Worm (Caenorhabditis elegans): ENCODE data around the gene srz-95.

srz-95 gene

ce11 chrV:17000204-17000603 is 8.4 kb downstream of the srz-95 start, which contains the start of gene str-217:
Gene str-217 (minus strand): TSS chrV:17000304.
- TF ChIP-seq egrh-3 (GFP tag; IDR thresholded peaks at IDR 0.05) (no peak), bed-2 (GFP tag; IDR thresholded peaks at IDR 0.05) (no peak), Y53F4B.3 (GFP tag; IDR thresholded peaks at IDR 0.05) (no peak), ztf-25 (GFP tag; IDR thresholded peaks at IDR 0.05) (no peak), die-1 (tag; optimal IDR thresholded peaks at IDR 0.05) (no peak), nhr-90 (tag; optimal IDR thresholded peaks at IDR 0.05) (no peak), ets-4 (GFP tag; optimal IDR thresholded peaks at IDR 0.05) (no peak), ztf-26 (tag; optimal IDR thresholded peaks at IDR 0.05) (no peak), ceh-40 (GFP tag; IDR thresholded peaks at IDR 0.05) (no peak), sea-2 (GFP tag; IDR thresholded peaks at IDR 0.05) (no peak), K12H6.12 (tag; optimal IDR thresholded peaks at IDR 0.05) (no peak), hsf-1 (GFP tag; IDR thresholded peaks at IDR 0.05) (no peak), nfyb-1 (GFP tag; IDR thresholded peaks at IDR 0.05) (no peak), ztf-22 (GFP tag; optimal IDR thresholded peaks at IDR 0.05) (no peak), snpc-1.3 (tag; optimal IDR thresholded peaks at IDR 0.05; ENCODE audit: insufficient read depth) (no peak), akir-1 (GFP tag; optimal IDR thresholded peaks at IDR 0.05) (no peak), T07F8.4 (tag; optimal IDR thresholded peaks at IDR 0.05) (no peak), D2030.7 (GFP tag; IDR thresholded peaks at IDR 0.05) (no peak)

- TF ChIP-seq hsf-1 (GFP tag; IDR thresholded peaks at IDR 0.05) (no peak), mel-28 (tag; optimal IDR thresholded peaks at IDR 0.05; ENCODE audit: borderline replicate concordance) (no peak), F49E8.2 (tag; optimal IDR thresholded peaks at IDR 0.05; ENCODE audit: insufficient read depth) (no peak), madf-3 (GFP tag; IDR thresholded peaks at IDR 0.05) (no peak), repo-1 (tag; optimal IDR thresholded peaks at IDR 0.05) (no peak)
Measured at ce11 chrV:17000635-17001034, 8.8 kb downstream of the srz-95 start.

DNA sequence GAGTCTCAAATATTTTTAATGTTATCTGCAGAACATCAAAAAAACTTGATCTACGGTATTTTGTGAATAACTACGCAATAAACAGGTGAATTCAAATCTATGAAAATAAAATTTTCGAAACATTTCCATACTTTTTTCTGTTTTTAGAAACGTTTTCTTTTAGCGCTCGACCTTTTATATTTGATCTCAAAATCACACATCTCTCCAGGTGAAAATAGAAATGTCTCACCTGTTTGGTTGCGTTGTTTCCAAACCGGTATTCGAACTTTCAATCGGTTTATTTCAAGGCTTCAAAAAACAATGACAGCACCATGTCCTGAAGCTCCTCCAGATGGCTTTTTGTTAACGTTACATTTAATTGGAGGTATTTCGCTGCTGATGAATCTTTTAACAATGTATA is 9.3 kb downstream of the srz-95 start, which contains the start of gene sri-9:
Gene sri-9, plus strand, starts transcription at position 301 of the 400 bp plus-strand sequence.
- no peak for TF ChIP-seq nhr-179 (tag; optimal IDR thresholded peaks at IDR 0.05)
- TF ChIP-seq madf-10 (tag; optimal IDR thresholded peaks at IDR 0.05) = no peak
- no peak for TF ChIP-seq F33H1.4 (GFP tag; IDR thresholded peaks at IDR 0.05)
- no peak for TF ChIP-seq snpc-3.4 (tag; optimal IDR thresholded peaks at IDR 0.05)
- TF ChIP-seq F57A8.1 (GFP tag; optimal IDR thresholded peaks at IDR 0.05) = no peak
- TF ChIP-seq lir-1 (GFP tag; conservative IDR thresholded peaks at IDR 0.05) = no peak
- TF ChIP-seq zfh-2 (GFP tag; conservative IDR thresholded peaks at IDR 0.05) = no peak
- TF ChIP-seq ceh-100 (GFP tag; IDR thresholded peaks at IDR 0.05) = no peak
- TF ChIP-seq nfya-1 (tag; optimal IDR thresholded peaks at IDR 0.05; ENCODE audit: borderline replicate concordance, insufficient read depth) = no peak
- no peak for TF ChIP-seq ceh-58 (GFP tag; IDR thresholded peaks at IDR 0.05)
- TF ChIP-seq Y67H2A.10 (GFP tag; conservative IDR thresholded peaks at IDR 0.05) = no peak
- no peak for TF ChIP-seq egl-44 (GFP tag; IDR thresholded peaks at IDR 0.05)
- TF ChIP-seq nhr-90 (tag; optimal IDR thresholded peaks at IDR 0.05) = no peak
- no peak for TF ChIP-seq hsf-1 (GFP tag; IDR thresholded peaks at IDR 0.05)

DNA sequence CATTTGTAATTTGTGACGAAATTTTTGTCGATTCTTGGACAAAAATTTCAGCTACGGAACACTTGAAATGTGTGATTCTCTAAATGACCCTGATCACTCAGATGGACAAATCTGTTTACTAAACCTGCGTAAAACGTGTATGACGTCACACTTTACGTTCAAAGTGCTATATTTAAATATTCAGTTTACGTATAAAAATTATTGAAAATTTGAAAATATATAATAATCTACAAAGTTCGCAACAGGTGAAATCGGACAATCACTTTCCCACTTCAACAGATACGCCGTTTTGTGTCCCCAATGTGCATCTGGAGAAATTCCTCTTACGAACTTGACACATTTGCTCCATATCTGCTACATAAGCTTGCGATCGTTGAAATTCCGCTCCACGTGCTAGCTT is 13.4 kb downstream of the srz-95 start, which contains the start of gene srh-131:
Gene srh-131, plus strand, starts transcription at position 301 of the 400 bp plus-strand sequence.
- TF ChIP-seq akir-1 (GFP tag; optimal IDR thresholded peaks at IDR 0.05) (no peak), atf-7 (tag; optimal IDR thresholded peaks at IDR 0.05) (no peak)
